Worm (Caenorhabditis elegans) whole organism, mixed stage, embryonic: ENCODE results near the gene T25D10.4.

Source experiments
- elt-3 ChIP-seq: fragments of 150-350 bp; optimal IDR thresholded peaks from 2 replicates; lab custom pipeline; 2014; ENCODE audit warnings: missing biosample characterization, missing genetic modification characterization
- mep-1 ChIP-seq: fragments of 150-350 bp; optimal IDR thresholded peaks from 2 replicates; lab custom pipeline; 2017; ENCODE audit warnings: missing biosample characterization, missing genetic modification reagents, missing genetic modification characterization, inconsistent platforms
- unc-39 ChIP-seq: fragments of 150-350 bp; optimal IDR thresholded peaks from 2 replicates; lab custom pipeline; 2014; ENCODE audit warnings: missing biosample characterization, missing genetic modification characterization

- TF ChIP-seq mep-1 (tag; lab: Kevin White, UChicago) (no peak), unc-39 (tag; lab: Kevin White, UChicago) (no peak), elt-3 (no peak)
Observed at ce11 chrII:6443710-6444109, 33.6 kb upstream of the T25D10.4 start, which contains the start of gene K06A1.2.
